Worm (Caenorhabditis elegans) whole organism, late embryonic: ENCODE measurements around the gene col-145.

Source experiments
- C38D4.7 ChIP-seq: fragments of 200-800 bp; sonication (Bioruptor generic); optimal IDR thresholded peaks from 2 replicates; lab custom pipeline; 2018; ENCODE audit warnings: mild to moderate bottlenecking, missing genetic modification characterization, moderate library complexity, missing compliant biosample characterization
- K02D7.2 ChIP-seq: sonication (generic microtip); optimal IDR thresholded peaks from 2 replicates; lab custom pipeline; 2017; ENCODE audit warnings: mild to moderate bottlenecking, missing genetic modification characterization, missing compliant biosample characterization
- K09A11.1 ChIP-seq: sonication (generic microtip); optimal IDR thresholded peaks from 2 replicates; lab custom pipeline; 2017; ENCODE audit warnings: antibody characterized with exemption, mild to moderate bottlenecking, missing genetic modification characterization, missing compliant biosample characterization; ENCODE audit not compliant: insufficient read depth
- T23F11.4 ChIP-seq: fragments of 200-800 bp; sonication (Bioruptor generic); optimal IDR thresholded peaks from 2 replicates; lab custom pipeline; 2018; ENCODE audit warnings: mild to moderate bottlenecking, missing genetic modification characterization, missing compliant biosample characterization
- Y22D7AL.16 ChIP-seq: sonication (generic microtip); optimal IDR thresholded peaks from 2 replicates; lab custom pipeline; 2016; ENCODE audit warnings: missing genetic modification characterization, missing compliant biosample characterization
- ama-1 ChIP-seq: fragments of 150-350 bp; optimal IDR thresholded peaks from 2 replicates; lab custom pipeline; 2014
- ceh-14 ChIP-seq: sonication (generic microtip); optimal IDR thresholded peaks from 2 replicates; lab custom pipeline; 2016; ENCODE audit warnings: missing genotype, missing genetic modification characterization, missing compliant biosample characterization
- ceh-19 ChIP-seq: fragments of 200-800 bp; sonication (Bioruptor generic); optimal IDR thresholded peaks from 2 replicates; lab custom pipeline; 2018; ENCODE audit warnings: mild to moderate bottlenecking, missing genetic modification characterization, missing compliant biosample characterization
- ceh-2 ChIP-seq: sonication (generic microtip); optimal IDR thresholded peaks from 2 replicates; lab custom pipeline; 2016; ENCODE audit warnings: missing genotype, missing genetic modification characterization, missing compliant biosample characterization
- ceh-22 ChIP-seq: sonication (generic microtip); optimal IDR thresholded peaks from 2 replicates; lab custom pipeline; 2017; ENCODE audit warnings: missing biosample characterization, missing genetic modification characterization
- ceh-31 ChIP-seq: sonication (generic microtip); optimal IDR thresholded peaks from 2 replicates; lab custom pipeline; 2016; ENCODE audit warnings: missing genetic modification characterization, missing compliant biosample characterization
- ceh-34 ChIP-seq: sonication (generic microtip); optimal IDR thresholded peaks from 2 replicates; lab custom pipeline; 2016; ENCODE audit warnings: mild to moderate bottlenecking, missing genetic modification characterization, missing compliant biosample characterization
- ceh-45 ChIP-seq: fragments of 200-800 bp; sonication (Bioruptor generic); IDR thresholded peaks from 2 replicates; pipeline ENCODE4 v1.3.6; 2022; ENCODE audit warnings: missing genetic modification reagents, missing genetic modification characterization, missing compliant biosample characterization
- ceh-48 ChIP-seq: sonication (generic microtip); optimal IDR thresholded peaks from 2 replicates; lab custom pipeline; 2016; ENCODE audit warnings: missing genetic modification characterization, inconsistent platforms, missing compliant biosample characterization
- ceh-6 ChIP-seq: fragments of 200-800 bp; sonication (Bioruptor generic); optimal IDR thresholded peaks from 2 replicates; lab custom pipeline; 2018; ENCODE audit warnings: mild to moderate bottlenecking, missing genetic modification characterization, missing compliant biosample characterization
- ceh-9 ChIP-seq: sonication (generic microtip); optimal IDR thresholded peaks from 2 replicates; lab custom pipeline; 2016; ENCODE audit warnings: mild to moderate bottlenecking, missing genetic modification characterization, inconsistent platforms, missing compliant biosample characterization
- che-1 ChIP-seq: sonication (generic microtip); optimal IDR thresholded peaks from 2 replicates; lab custom pipeline; 2016; ENCODE audit warnings: mild to moderate bottlenecking, missing genetic modification characterization, missing compliant biosample characterization
- dmd-4 ChIP-seq: sonication (generic microtip); optimal IDR thresholded peaks from 2 replicates; lab custom pipeline; 2016; ENCODE audit warnings: borderline replicate concordance, missing genetic modification characterization, missing compliant biosample characterization
- dve-1 ChIP-seq: sonication (generic microtip); optimal IDR thresholded peaks from 2 replicates; lab custom pipeline; 2017; ENCODE audit warnings: antibody characterized with exemption, mild to moderate bottlenecking, missing genetic modification characterization, missing compliant biosample characterization
- elt-2 ChIP-seq: sonication (generic microtip); optimal IDR thresholded peaks from 2 replicates; lab custom pipeline; 2016; ENCODE audit warnings: missing genetic modification reagents, missing genetic modification characterization, missing compliant biosample characterization
- fax-1 ChIP-seq: sonication (generic microtip); optimal IDR thresholded peaks from 2 replicates; lab custom pipeline; 2016; ENCODE audit warnings: missing genotype, missing genetic modification characterization, missing compliant biosample characterization
- fkh-6 ChIP-seq: sonication (generic microtip); optimal IDR thresholded peaks from 2 replicates; lab custom pipeline; 2016; ENCODE audit warnings: missing genetic modification characterization, missing compliant biosample characterization
- gmeb-2 ChIP-seq: sonication (generic microtip); optimal IDR thresholded peaks from 2 replicates; lab custom pipeline; 2016; ENCODE audit warnings: missing genetic modification characterization, inconsistent platforms, missing compliant biosample characterization
- hlh-13 ChIP-seq: fragments of 200-800 bp; sonication (Bioruptor generic); optimal IDR thresholded peaks from 2 replicates; lab custom pipeline; 2018; ENCODE audit warnings: mild to moderate bottlenecking, missing genetic modification characterization, missing compliant biosample characterization
- hlh-15 ChIP-seq: sonication (generic microtip); optimal IDR thresholded peaks from 2 replicates; lab custom pipeline; 2016; ENCODE audit warnings: missing genetic modification characterization, missing compliant biosample characterization
- hlh-6 ChIP-seq: sonication (generic microtip); optimal IDR thresholded peaks from 2 replicates; lab custom pipeline; 2016; ENCODE audit warnings: missing genotype, missing genetic modification characterization, missing compliant biosample characterization
- lin-11 ChIP-seq: fragments of 200-800 bp; sonication (Bioruptor generic); optimal IDR thresholded peaks from 2 replicates; lab custom pipeline; 2018; ENCODE audit warnings: mild to moderate bottlenecking, missing genetic modification characterization, missing compliant biosample characterization
- madf-2 ChIP-seq: sonication (generic microtip); optimal IDR thresholded peaks from 2 replicates; lab custom pipeline; 2017; ENCODE audit warnings: missing genetic modification characterization, missing compliant biosample characterization
- nfya-1 ChIP-seq: sonication (generic microtip); optimal IDR thresholded peaks from 2 replicates; lab custom pipeline; 2017; ENCODE audit warnings: missing genetic modification characterization, mild to moderate bottlenecking, missing compliant biosample characterization, antibody characterized with exemption, moderate library complexity
- nhr-232 ChIP-seq: sonication (generic microtip); optimal IDR thresholded peaks from 2 replicates; lab custom pipeline; 2016; ENCODE audit warnings: missing genetic modification characterization, missing compliant biosample characterization
- pat-9 ChIP-seq: fragments of 200-800 bp; sonication (Bioruptor generic); optimal IDR thresholded peaks from 2 replicates; lab custom pipeline; 2018; ENCODE audit warnings: mild to moderate bottlenecking, missing genetic modification characterization, moderate library complexity, missing compliant biosample characterization
- pax-1 ChIP-seq: fragments of 150-350 bp; optimal IDR thresholded peaks from 2 replicates; lab custom pipeline; 2014; ENCODE audit warnings: missing biosample characterization, missing genetic modification characterization
- pha-2 ChIP-seq: sonication (generic microtip); optimal IDR thresholded peaks from 2 replicates; lab custom pipeline; 2017; ENCODE audit warnings: mild to moderate bottlenecking, missing genetic modification characterization, missing compliant biosample characterization
- pqm-1 ChIP-seq: sonication (generic microtip); optimal IDR thresholded peaks from 2 replicates; lab custom pipeline; 2016; ENCODE audit warnings: missing genetic modification characterization, missing compliant biosample characterization
- rnt-1 ChIP-seq: sonication (generic microtip); optimal IDR thresholded peaks from 2 replicates; lab custom pipeline; 2016; ENCODE audit warnings: missing genetic modification characterization, missing compliant biosample characterization
- sdc-2 ChIP-seq: sonication (generic microtip); optimal IDR thresholded peaks from 2 replicates; lab custom pipeline; 2016; ENCODE audit warnings: missing genotype, missing genetic modification characterization, missing compliant biosample characterization
- sox-4 ChIP-seq: sonication (generic microtip); optimal IDR thresholded peaks from 2 replicates; lab custom pipeline; 2017; ENCODE audit warnings: mild to moderate bottlenecking, missing genetic modification characterization, inconsistent platforms, missing compliant biosample characterization
- syd-9 ChIP-seq: sonication (generic microtip); optimal IDR thresholded peaks from 2 replicates; lab custom pipeline; 2016; ENCODE audit warnings: mild to moderate bottlenecking, missing genetic modification characterization, moderate library complexity, missing compliant biosample characterization
- tbx-2 ChIP-seq: sonication (generic microtip); optimal IDR thresholded peaks from 2 replicates; lab custom pipeline; 2016; ENCODE audit warnings: missing genetic modification characterization, missing compliant biosample characterization
- tbx-7 ChIP-seq: sonication (generic microtip); optimal IDR thresholded peaks from 2 replicates; lab custom pipeline; 2016; ENCODE audit warnings: missing genotype, missing genetic modification characterization, missing compliant biosample characterization
- unc-3 ChIP-seq, 2 experiments: fragments of 200-800 bp in 1 of 2; sonication (Bioruptor generic) in 1 of 2; sonication (generic microtip) in 1 of 2; conservative IDR thresholded peaks in 1 of 2; optimal IDR thresholded peaks in 1 of 2; 2 replicates each; pipeline versions ENCODE4 v1.3.6 to Lab custom; 2016 to 2022; ENCODE audit warnings: missing compliant biosample characterization in 2 of 2, missing genetic modification characterization in 2 of 2, missing genetic modification reagents in 1 of 2
- unc-42 ChIP-seq: sonication (generic microtip); optimal IDR thresholded peaks from 2 replicates; lab custom pipeline; 2016; ENCODE audit warnings: missing genotype, missing genetic modification characterization, missing compliant biosample characterization
- ztf-16 ChIP-seq: sonication (generic microtip); optimal IDR thresholded peaks from 2 replicates; lab custom pipeline; 2017; ENCODE audit warnings: missing genetic modification characterization, missing compliant biosample characterization

col-145 gene

DNA sequence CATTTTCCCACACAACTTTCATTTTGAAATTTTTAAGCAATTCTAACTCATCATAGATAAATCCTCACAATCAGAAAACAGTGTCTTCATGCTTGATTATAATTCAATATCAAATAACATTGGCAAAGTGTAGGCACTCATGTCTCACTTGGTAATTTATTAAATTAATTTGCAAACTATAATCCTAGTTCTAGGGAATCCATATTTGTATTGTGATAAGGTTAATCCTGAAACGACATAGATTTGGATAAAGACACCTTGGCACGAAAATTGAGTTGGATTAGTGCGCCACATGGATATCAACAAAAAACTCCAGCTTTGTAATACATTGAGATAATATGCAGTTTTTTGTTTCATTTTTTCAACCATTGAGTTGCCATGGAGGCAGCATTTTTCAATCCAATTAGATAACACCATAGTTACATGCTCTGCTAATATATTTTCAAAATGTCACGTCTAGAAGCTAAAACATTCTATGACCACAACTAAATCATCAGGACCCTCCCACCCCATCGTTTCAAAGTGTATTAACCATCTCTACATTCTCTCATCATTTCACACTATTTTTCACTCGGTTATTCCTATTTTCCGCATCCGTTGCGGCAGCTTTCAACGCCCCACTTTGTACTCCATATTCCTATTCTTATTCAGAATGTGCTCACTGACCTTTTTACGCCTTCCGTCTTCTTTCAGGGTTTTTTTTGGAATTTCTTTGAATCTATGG, 21.1 kb upstream of the col-145 start:
- TF ChIP-seq ceh-22 (tag; lab: Kevin White, UChicago) (no peak), unc-42 (peak; percentile 64)
- TF ChIP-seq, all 69 proteins: peak for 1

DNA sequence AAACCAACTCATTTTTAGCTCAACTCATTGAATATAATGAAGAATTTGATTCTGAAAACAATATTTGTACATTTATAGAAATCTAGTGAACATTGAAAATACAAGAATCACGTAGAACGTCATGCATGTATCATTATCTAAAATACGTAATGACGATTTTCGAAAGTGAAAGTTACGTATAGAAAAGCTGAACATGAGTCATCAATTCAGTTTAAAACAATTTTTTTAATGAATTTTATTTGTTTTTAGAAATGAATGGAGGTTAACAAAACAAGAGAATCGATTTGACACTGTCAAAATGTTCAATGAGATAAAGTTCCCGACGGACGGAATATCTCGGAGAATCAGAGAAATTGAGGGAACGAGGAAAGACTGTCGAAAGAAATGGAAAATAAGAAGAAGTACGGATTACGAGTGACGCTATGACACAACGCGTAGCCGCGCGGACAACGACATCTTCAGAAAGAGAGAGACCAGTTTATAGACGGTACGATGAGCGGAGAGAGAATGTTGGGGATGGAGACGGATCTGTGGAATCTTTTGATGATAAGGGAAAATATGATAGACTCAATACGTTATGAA, 19.0 kb upstream of the col-145 start, which contains the start of gene ptr-1:
Gene ptr-1, minus strand, starts transcription at position 51 of the 582 bp plus-strand sequence.
- TF ChIP-seq sdc-2 (tag; lab: Kevin White, UChicago), result no peak
- no peak for TF ChIP-seq dmd-4 (tag; lab: Kevin White, UChicago)
- TF ChIP-seq T23F11.4 (GFP tag; lab: Kevin White, UChicago), result no peak
- no peak for TF ChIP-seq ztf-16
- TF ChIP-seq unc-42, result no peak
- TF ChIP-seq lin-11, result no peak
- TF ChIP-seq ceh-6 (GFP tag; lab: Kevin White, UChicago), result no peak
- no peak for TF ChIP-seq hlh-13
- no peak for TF ChIP-seq hlh-6 (tag; lab: Kevin White, UChicago)
- TF ChIP-seq ceh-31, result no peak
- no peak for TF ChIP-seq fax-1 (tag; lab: Kevin White, UChicago)
- TF ChIP-seq ceh-45 (GFP tag; lab: Robert Waterston, UW), result no peak
- TF ChIP-seq dve-1 (tag; lab: Kevin White, UChicago), result no peak
- TF ChIP-seq nhr-232, result no peak
- no peak for TF ChIP-seq fkh-6 (tag; lab: Kevin White, UChicago)
- no peak for TF ChIP-seq elt-2 (tag; lab: Kevin White, UChicago)
- TF ChIP-seq, all 69 proteins: peak for 0

DNA sequence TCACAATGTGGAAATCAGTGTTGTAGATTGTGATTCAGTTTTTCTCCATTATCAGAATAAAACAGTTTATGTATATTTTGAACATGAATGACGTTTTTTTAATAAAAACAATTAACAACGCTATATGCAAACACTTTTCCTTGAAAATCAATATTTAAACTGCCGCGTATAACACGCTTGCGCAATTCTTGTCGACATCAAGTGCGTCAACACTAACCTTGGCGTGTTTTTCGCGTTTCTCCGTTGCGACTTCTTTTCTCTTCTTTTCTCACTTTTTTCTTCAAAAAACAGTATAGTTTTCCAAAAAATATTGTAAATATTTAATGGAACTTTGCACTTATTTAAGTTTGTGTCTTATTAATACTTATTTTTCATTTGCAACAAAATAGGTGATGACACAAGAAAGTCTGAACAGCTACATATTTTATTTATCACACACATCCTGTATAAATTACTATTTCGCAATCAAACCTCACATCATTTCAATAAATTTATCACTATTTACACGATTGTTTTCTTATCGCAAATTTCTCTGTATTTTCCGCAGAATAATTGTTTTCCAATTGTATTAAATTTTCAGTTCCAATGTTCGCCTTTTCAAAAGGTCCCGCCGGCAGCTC, 12.5 kb upstream of the col-145 start, which contains the start of gene spas-1:
Gene spas-1, plus strand, starts transcription at position 572 of the 620 bp plus-strand sequence.
- TF ChIP-seq ceh-6 (GFP tag; lab: Kevin White, UChicago) (peak; percentile 7), sox-4 (peak; percentile 40), sdc-2 (tag; lab: Kevin White, UChicago) (peak; percentile 41), gmeb-2 (tag; lab: Kevin White, UChicago) (peak; percentile 35), tbx-7 (tag; lab: Kevin White, UChicago) (no peak), elt-2 (tag; lab: Kevin White, UChicago) (peak; percentile 79), ceh-19 (peak; percentile 53), ceh-34 (tag; lab: Kevin White, UChicago) (peak; percentile 82), nhr-232 (peak; percentile 26), pqm-1 (no peak), fkh-6 (tag; lab: Kevin White, UChicago) (peak; percentile 42), K02D7.2 (no peak), pha-2 (tag; lab: Kevin White, UChicago) (no peak), unc-3 (GFP tag; conservative IDR thresholded peaks at IDR 0.05; lab: Robert Waterston, UW) (no peak), unc-3 (tag; optimal IDR thresholded peaks at IDR 0.05; lab: Kevin White, UChicago) (peak; percentile 52), nfya-1 (tag; lab: Kevin White, UChicago) (peak; percentile 76), ceh-31 (no peak), dve-1 (tag; lab: Kevin White, UChicago) (peak; percentile 51), T23F11.4 (GFP tag; lab: Kevin White, UChicago) (no peak), syd-9 (peak; percentile 52), ztf-16 (no peak), K09A11.1 (tag; lab: Kevin White, UChicago) (peak; percentile 34), rnt-1 (peak; percentile 41), madf-2 (tag; lab: Kevin White, UChicago) (peak; percentile 8), Y22D7AL.16 (no peak), tbx-2 (tag; lab: Kevin White, UChicago) (peak; percentile 75), pax-1 (no peak), che-1 (peak; percentile 29), hlh-13 (no peak), ceh-9 (tag; lab: Kevin White, UChicago) (no peak), ceh-22 (tag; lab: Kevin White, UChicago) (no peak), ceh-48 (tag; lab: Kevin White, UChicago) (peak; percentile 96), hlh-15 (no peak), ama-1 (lab: Kevin White, UChicago) (no peak), pat-9 (peak; percentile 60), C38D4.7 (peak; percentile 18), ceh-2 (tag; lab: Kevin White, UChicago) (peak; percentile 34), ceh-14 (tag; lab: Kevin White, UChicago) (peak; percentile 55)
